Worm (Caenorhabditis elegans) whole organism, L2 larva: ENCODE results near the gene Y43F8B.20.

Experiments
- C34F6.9 ChIP-seq: fragments of 150-350 bp; optimal IDR thresholded peaks from 2 replicates; lab custom pipeline; 2014; ENCODE audit warnings: missing biosample characterization, missing genetic modification characterization
- F13H6.1 ChIP-seq: sonication (generic microtip); optimal IDR thresholded peaks from 2 replicates; lab custom pipeline; 2016; ENCODE audit warnings: missing genetic modification characterization, missing compliant biosample characterization
- R02D3.7 ChIP-seq: fragments of 150-350 bp; optimal IDR thresholded peaks from 2 replicates; lab custom pipeline; 2014; ENCODE audit warnings: missing biosample characterization, missing genetic modification characterization
- Y55F3AM.14 ChIP-seq: fragments of 200-800 bp; sonication (Bioruptor generic); optimal IDR thresholded peaks from 2 replicates; lab custom pipeline; 2018; ENCODE audit warnings: mild to moderate bottlenecking, missing genetic modification characterization, missing compliant biosample characterization
- ZK546.5 ChIP-seq: sonication (generic microtip); optimal IDR thresholded peaks from 2 replicates; lab custom pipeline; 2017; ENCODE audit warnings: missing biosample characterization, missing genetic modification characterization
- alr-1 ChIP-seq: fragments of 150-350 bp; optimal IDR thresholded peaks from 2 replicates; lab custom pipeline; 2014; ENCODE audit warnings: missing biosample characterization, missing genetic modification characterization
- aly-2 ChIP-seq: fragments of 150-350 bp; optimal IDR thresholded peaks from 2 replicates; lab custom pipeline; 2014; ENCODE audit warnings: missing biosample characterization, missing genetic modification characterization
- ama-1 ChIP-seq: fragments of 150-350 bp; optimal IDR thresholded peaks from 2 replicates; lab custom pipeline; 2018; ENCODE audit warnings: inconsistent platforms
- blmp-1 ChIP-seq: sonication (generic microtip); optimal IDR thresholded peaks from 2 replicates; lab custom pipeline; 2017; ENCODE audit warnings: missing genetic modification characterization, mild to moderate bottlenecking, missing compliant biosample characterization, antibody characterized with exemption, moderate library complexity; ENCODE audit not compliant: insufficient read depth
- ceh-82 ChIP-seq: fragments of 150-350 bp; optimal IDR thresholded peaks from 2 replicates; lab custom pipeline; 2014; ENCODE audit warnings: missing biosample characterization, missing genetic modification characterization
- crh-2 ChIP-seq: sonication (generic microtip); optimal IDR thresholded peaks from 2 replicates; lab custom pipeline; 2017; ENCODE audit warnings: missing biosample characterization, missing genetic modification characterization
- egl-27 ChIP-seq: sonication (generic microtip); optimal IDR thresholded peaks from 3 replicates; lab custom pipeline; 2017; ENCODE audit warnings: missing biosample characterization, missing genetic modification reagents, missing genetic modification characterization
- elt-1 ChIP-seq: fragments of 150-350 bp; optimal IDR thresholded peaks from 2 replicates; lab custom pipeline; 2014; ENCODE audit warnings: missing biosample characterization, missing genetic modification characterization
- gmeb-1 ChIP-seq: fragments of 150-350 bp; optimal IDR thresholded peaks from 2 replicates; lab custom pipeline; 2014; ENCODE audit warnings: missing biosample characterization, missing genetic modification characterization
- lin-11 ChIP-seq: fragments of 150-350 bp; sonication (generic microtip); optimal IDR thresholded peaks from 2 replicates; lab custom pipeline; 2014; ENCODE audit warnings: missing biosample characterization, missing genetic modification characterization, inconsistent platforms, mixed read lengths
- lin-13 ChIP-seq: fragments of 150-350 bp; optimal IDR thresholded peaks from 2 replicates; lab custom pipeline; 2014; ENCODE audit warnings: missing biosample characterization, missing genetic modification reagents, missing genetic modification characterization
- lin-39 ChIP-seq: fragments of 150-350 bp; optimal IDR thresholded peaks from 2 replicates; lab custom pipeline; 2014; ENCODE audit warnings: missing biosample characterization, missing genetic modification reagents, missing genetic modification characterization
- lsy-2 ChIP-seq, 2 experiments: fragments of 150-350 bp in 1 of 2; sonication (generic microtip) in 1 of 2; optimal IDR thresholded peaks; 2 replicates each; lab custom pipeline; 2014 to 2017; ENCODE audit warnings: missing biosample characterization in 2 of 2, missing genetic modification characterization in 2 of 2
- mab-5 ChIP-seq: fragments of 150-350 bp; optimal IDR thresholded peaks from 2 replicates; lab custom pipeline; 2014; ENCODE audit warnings: missing biosample characterization, missing genetic modification characterization
- mbf-1 ChIP-seq: sonication (generic microtip); optimal IDR thresholded peaks from 2 replicates; lab custom pipeline; 2017; ENCODE audit warnings: missing biosample characterization, missing genetic modification characterization
- mdl-1 ChIP-seq, 2 experiments: fragments of 150-350 bp in 1 of 2; sonication (generic microtip) in 1 of 2; optimal IDR thresholded peaks; 2 replicates each; lab custom pipeline; 2017; ENCODE audit warnings: missing biosample characterization in 2 of 2, missing genetic modification characterization in 2 of 2
- nhr-12 ChIP-seq: fragments of 150-350 bp; optimal IDR thresholded peaks from 2 replicates; lab custom pipeline; 2014; ENCODE audit warnings: missing biosample characterization, missing genetic modification characterization
- nhr-129 ChIP-seq: fragments of 150-350 bp; optimal IDR thresholded peaks from 2 replicates; lab custom pipeline; 2014; ENCODE audit warnings: missing biosample characterization, missing genetic modification characterization
- nhr-237 ChIP-seq: fragments of 150-350 bp; optimal IDR thresholded peaks from 2 replicates; lab custom pipeline; 2014; ENCODE audit warnings: missing biosample characterization, missing genetic modification characterization
- nhr-25 ChIP-seq: fragments of 150-350 bp; sonication (generic microtip); optimal IDR thresholded peaks from 3 replicates; lab custom pipeline; 2014; ENCODE audit warnings: missing biosample characterization, missing genetic modification characterization
- nhr-77 ChIP-seq: fragments of 150-350 bp; optimal IDR thresholded peaks from 2 replicates; lab custom pipeline; 2014; ENCODE audit warnings: missing biosample characterization, missing genetic modification characterization
- peb-1 ChIP-seq: fragments of 150-350 bp; optimal IDR thresholded peaks from 2 replicates; lab custom pipeline; 2014; ENCODE audit warnings: missing biosample characterization, missing genetic modification characterization
- sem-4 ChIP-seq: fragments of 150-350 bp; optimal IDR thresholded peaks from 2 replicates; lab custom pipeline; 2014; ENCODE audit warnings: missing biosample characterization, missing genetic modification reagents, missing genetic modification characterization
- sma-3 ChIP-seq: sonication (generic microtip); optimal IDR thresholded peaks from 2 replicates; lab custom pipeline; 2016; ENCODE audit warnings: missing genetic modification reagents, missing genetic modification characterization, missing compliant biosample characterization
- sma-9 ChIP-seq, 2 experiments: fragments of 150-350 bp in 1 of 2; sonication (generic microtip) in 1 of 2; optimal IDR thresholded peaks; 2 replicates each; lab custom pipeline; 2014 to 2016; ENCODE audit warnings: missing genetic modification characterization in 2 of 2, mild to moderate bottlenecking in 1 of 2, missing biosample characterization in 1 of 2, missing compliant biosample characterization in 1 of 2, missing genetic modification reagents in 1 of 2, moderate library complexity in 1 of 2
- snpc-4 ChIP-seq: fragments of 150-350 bp; optimal IDR thresholded peaks from 2 replicates; lab custom pipeline; 2014; ENCODE audit warnings: missing biosample characterization, missing genetic modification characterization
- unc-39 ChIP-seq: fragments of 150-350 bp; optimal IDR thresholded peaks from 2 replicates; lab custom pipeline; 2014; ENCODE audit warnings: missing biosample characterization, missing genetic modification characterization
- zag-1 ChIP-seq: fragments of 150-350 bp; optimal IDR thresholded peaks from 2 replicates; lab custom pipeline; 2014; ENCODE audit warnings: missing biosample characterization, missing genetic modification characterization
- ztf-1 ChIP-seq: fragments of 200-800 bp; sonication (Bioruptor generic); conservative IDR thresholded peaks from 2 replicates; pipeline ENCODE4 v1.3.6; 2022; ENCODE audit warnings: missing genetic modification characterization, missing compliant biosample characterization
- ztf-11 ChIP-seq: sonication (generic microtip); optimal IDR thresholded peaks from 2 replicates; lab custom pipeline; 2017; ENCODE audit warnings: missing biosample characterization, missing genetic modification characterization

Gene Y43F8B.20

DNA sequence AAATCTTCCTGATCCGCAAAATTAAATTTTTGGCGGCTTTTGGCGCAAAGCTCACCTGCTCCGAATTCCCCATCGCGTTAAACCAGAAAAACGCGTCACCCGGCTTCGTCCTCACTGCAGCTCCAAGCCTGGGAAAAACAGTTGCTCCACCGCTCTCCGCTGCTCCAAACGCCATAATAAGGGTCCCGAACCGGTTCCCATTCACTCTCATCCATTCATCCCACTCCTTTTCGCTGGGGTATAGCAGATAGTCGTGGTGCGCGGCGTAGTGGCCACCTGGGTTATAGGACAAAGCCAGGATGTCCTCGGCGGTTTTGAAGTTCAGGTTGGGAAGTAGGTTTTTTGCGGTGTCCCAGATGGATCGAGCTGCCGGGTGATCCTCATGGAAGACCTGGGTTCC is 38.7 kb downstream of the Y43F8B.20 start:
- TF ChIP-seq ztf-11 (tag; lab: Kevin White, UChicago) (no peak), lsy-2 (tag; optimal IDR thresholded peaks at IDR 0.05; lab: Kevin White, UChicago) (no peak), F13H6.1 (tag; lab: Kevin White, UChicago) (no peak), crh-2 (tag; lab: Kevin White, UChicago) (no peak), sem-4 (tag; lab: Kevin White, UChicago) (no peak), unc-39 (tag; lab: Kevin White, UChicago) (no peak), elt-1 (tag; lab: Kevin White, UChicago) (no peak), lin-13 (GFP tag; lab: Kevin White, UChicago) (no peak), zag-1 (tag; lab: Kevin White, UChicago) (no peak), alr-1 (tag; lab: Kevin White, UChicago) (no peak), lin-39 (no peak), gmeb-1 (no peak), ama-1 (lab: Kevin White, UChicago) (no peak), sma-3 (GFP tag; lab: Kevin White, UChicago) (no peak), R02D3.7 (no peak), aly-2 (tag; lab: Kevin White, UChicago) (no peak), snpc-4 (no peak), mab-5 (tag; lab: Kevin White, UChicago) (no peak), blmp-1 (tag; lab: Kevin White, UChicago) (no peak)

- no peak for TF ChIP-seq ZK546.5 (tag; lab: Kevin White, UChicago)
- no peak for TF ChIP-seq R02D3.7
- no peak for TF ChIP-seq F13H6.1 (tag; lab: Kevin White, UChicago)
- TF ChIP-seq snpc-4 = no peak
- TF ChIP-seq nhr-12 = no peak
- no peak for TF ChIP-seq blmp-1 (tag; lab: Kevin White, UChicago)
- no peak for TF ChIP-seq ztf-1 (GFP tag; lab: Robert Waterston, UW)
- TF ChIP-seq gmeb-1 = no peak
- TF ChIP-seq mdl-1 (tag; optimal IDR thresholded peaks at IDR 0.05; lab: Kevin White, UChicago) = no peak
- no peak for TF ChIP-seq nhr-129 (tag; lab: Kevin White, UChicago)
- TF ChIP-seq aly-2 (tag; lab: Kevin White, UChicago) = no peak
- no peak for TF ChIP-seq mbf-1 (tag; lab: Kevin White, UChicago)
- TF ChIP-seq ceh-82 (tag; lab: Kevin White, UChicago) = no peak
Measured at ce11 chrV:19510352-19510751, 39.2 kb downstream of the Y43F8B.20 start.

- TF ChIP-seq F13H6.1 (tag; lab: Kevin White, UChicago) = no peak
- no peak for TF ChIP-seq lin-11
- no peak for TF ChIP-seq C34F6.9 (tag; lab: Kevin White, UChicago)
- TF ChIP-seq peb-1 = no peak
- no peak for TF ChIP-seq nhr-25
- TF ChIP-seq sma-3 (GFP tag; lab: Kevin White, UChicago) = no peak
- no peak for TF ChIP-seq Y55F3AM.14
Measured at ce11 chrV:19509061-19509460, 40.5 kb downstream of the Y43F8B.20 start.

ce11 chrV:19502579-19503151 is 46.9 kb downstream of the Y43F8B.20 start, which contains the start of gene Y43F8B.3:
Y43F8B.3 (plus strand) TSS chrV:19503101.
- TF ChIP-seq sma-9 (GFP tag; optimal IDR thresholded peaks at IDR 0.05; lab: Kevin White, UChicago) = no peak
- TF ChIP-seq sma-9 (tag; optimal IDR thresholded peaks at IDR 0.05; lab: Kevin White, UChicago) = no peak
- no peak for TF ChIP-seq egl-27 (tag; lab: Kevin White, UChicago)
- no peak for TF ChIP-seq blmp-1 (tag; lab: Kevin White, UChicago)
- no peak for TF ChIP-seq lin-39
- no peak for TF ChIP-seq nhr-129 (tag; lab: Kevin White, UChicago)
- TF ChIP-seq snpc-4 = no peak
- TF ChIP-seq lin-13 (GFP tag; lab: Kevin White, UChicago) = no peak
- no peak for TF ChIP-seq gmeb-1
- no peak for TF ChIP-seq nhr-77 (tag; lab: Kevin White, UChicago)

- TF ChIP-seq nhr-237 (tag; lab: Kevin White, UChicago) = no peak
- no peak for TF ChIP-seq blmp-1 (tag; lab: Kevin White, UChicago)
Measured at ce11 chrV:19501389-19501788, 48.2 kb downstream of the Y43F8B.20 start.
